Worm (Caenorhabditis elegans): ENCODE results near the gene hst-3.2.

- TF ChIP-seq W03F9.2 (tag; optimal IDR thresholded peaks at IDR 0.05) (no peak), him-1 (tag; optimal IDR thresholded peaks at IDR 0.05) (no peak)
Measured at ce11 chrX:2945950-2946349, 22.2 kb upstream of the hst-3.2 start.
